Worm (Caenorhabditis elegans): ENCODE results near the gene T13F3.8.

- TF ChIP-seq elt-1 (tag; optimal IDR thresholded peaks at IDR 0.05) = no peak
- TF ChIP-seq ztf-4 (tag; optimal IDR thresholded peaks at IDR 0.05) = no peak
- no peak for TF ChIP-seq snpc-4 (tag; optimal IDR thresholded peaks at IDR 0.05)
- no peak for TF ChIP-seq ceh-9 (tag; optimal IDR thresholded peaks at IDR 0.05)
- TF ChIP-seq nhr-28 (tag; optimal IDR thresholded peaks at IDR 0.05) = no peak
Measured at ce11 chrV:16249105-16249504, 20.5 kb upstream of the T13F3.8 start.
